Worm (Caenorhabditis elegans) whole organism, L1 larva: Measurements from ENCODE around the gene H40L08.8.

ENCODE experiments used
- C04F5.9 ChIP-seq: sonication (generic microtip); optimal IDR thresholded peaks from 2 replicates; lab custom pipeline; 2016; ENCODE audit warnings: missing genetic modification characterization, missing compliant biosample characterization
- C34B4.2 ChIP-seq: sonication (generic microtip); optimal IDR thresholded peaks from 2 replicates; lab custom pipeline; 2017; ENCODE audit warnings: mild to moderate bottlenecking, missing genetic modification characterization, missing compliant biosample characterization
- F16B12.6 ChIP-seq: fragments of 150-350 bp; optimal IDR thresholded peaks from 2 replicates; lab custom pipeline; 2014; ENCODE audit warnings: missing biosample characterization, missing genetic modification characterization
- Y116A8C.19 ChIP-seq: sonication (generic microtip); optimal IDR thresholded peaks from 2 replicates; lab custom pipeline; 2016; ENCODE audit warnings: missing compliant biosample characterization, missing genetic modification characterization, borderline replicate concordance
- alr-1 ChIP-seq: fragments of 200-800 bp; sonication (Bioruptor generic); optimal IDR thresholded peaks from 2 replicates; lab custom pipeline; 2018; ENCODE audit warnings: borderline replicate concordance, mild to moderate bottlenecking, missing genetic modification characterization, missing compliant biosample characterization
- ceh-90 ChIP-seq: sonication (generic microtip); optimal IDR thresholded peaks from 2 replicates; lab custom pipeline; 2016; ENCODE audit warnings: missing genetic modification characterization, missing compliant biosample characterization
- efl-1 ChIP-seq, 4 experiments: fragments of 150-350 bp; optimal IDR thresholded peaks in 3 of 4; peaks in 1 of 4; 1 replicate in 1 of 4; 2 replicates in 3 of 4; lab custom pipeline; 2014; ENCODE audit warnings: missing biosample characterization in 2 of 4, missing genetic modification characterization in 2 of 4, missing genetic modification reagents in 2 of 4
- efl-3 ChIP-seq: fragments of 200-800 bp; sonication (Bioruptor generic); optimal IDR thresholded peaks from 2 replicates; lab custom pipeline; 2018; ENCODE audit warnings: mild to moderate bottlenecking, missing genetic modification characterization, missing compliant biosample characterization
- egl-13 ChIP-seq: sonication (generic microtip); optimal IDR thresholded peaks from 2 replicates; lab custom pipeline; 2016; ENCODE audit warnings: missing genotype, missing genetic modification reagents, missing genetic modification characterization, missing compliant biosample characterization
- egl-27 ChIP-seq, 2 experiments: fragments of 150-350 bp in 1 of 2; sonication (generic microtip); optimal IDR thresholded peaks; 3 replicates each; lab custom pipeline; 2017 to 2018; ENCODE audit warnings: missing biosample characterization in 2 of 2, missing genetic modification characterization in 2 of 2, missing genetic modification reagents in 2 of 2
- fkh-4 ChIP-seq: sonication (generic microtip); optimal IDR thresholded peaks from 2 replicates; lab custom pipeline; 2016; ENCODE audit warnings: missing compliant biosample characterization, missing genetic modification characterization, borderline replicate concordance
- grh-1 ChIP-seq: fragments of 200-800 bp; sonication (Bioruptor generic); IDR thresholded peaks from 2 replicates; pipeline ENCODE4 v1.3.6; 2022; ENCODE audit warnings: missing genetic modification reagents, missing genetic modification characterization, missing compliant biosample characterization
- hlh-17 ChIP-seq: fragments of 200-800 bp; sonication (Bioruptor generic); optimal IDR thresholded peaks from 2 replicates; lab custom pipeline; 2018; ENCODE audit warnings: missing genetic modification characterization, mild to moderate bottlenecking, missing compliant biosample characterization, moderate library complexity, borderline replicate concordance
- hpl-2 ChIP-seq: fragments of 150-350 bp; optimal IDR thresholded peaks from 2 replicates; lab custom pipeline; 2014; ENCODE audit warnings: missing biosample characterization, missing genetic modification reagents, missing genetic modification characterization
- isw-1 ChIP-seq: fragments of 200-800 bp; sonication (Bioruptor generic); IDR thresholded peaks from 2 replicates; pipeline ENCODE4 v1.3.6; 2022; ENCODE audit warnings: missing genetic modification characterization, missing compliant biosample characterization
- lin-35 ChIP-seq, 2 experiments: fragments of 150-350 bp; optimal IDR thresholded peaks; 2 replicates each; lab custom pipeline; 2014; ENCODE audit warnings: missing biosample characterization in 2 of 2, missing genetic modification characterization in 2 of 2, missing genetic modification reagents in 2 of 2
- lin-39 ChIP-seq: fragments of 150-350 bp; optimal IDR thresholded peaks from 2 replicates; lab custom pipeline; 2014; ENCODE audit warnings: missing biosample characterization, missing genetic modification reagents, missing genetic modification characterization
- lsy-2 ChIP-seq, 2 experiments: fragments of 150-350 bp; optimal IDR thresholded peaks; 2 replicates each; lab custom pipeline; 2014; ENCODE audit warnings: missing biosample characterization in 2 of 2, missing genetic modification characterization in 2 of 2
- mab-9 ChIP-seq: fragments of 200-800 bp; sonication (Bioruptor generic); IDR thresholded peaks from 2 replicates; pipeline ENCODE4 v1.3.6; 2022; ENCODE audit warnings: missing genetic modification reagents, missing genetic modification characterization, missing compliant biosample characterization
- mef-2 ChIP-seq: fragments of 150-350 bp; optimal IDR thresholded peaks from 2 replicates; lab custom pipeline; 2014; ENCODE audit warnings: missing biosample characterization, missing genetic modification characterization
- mep-1 ChIP-seq: fragments of 150-350 bp; optimal IDR thresholded peaks from 2 replicates; lab custom pipeline; 2014; ENCODE audit warnings: missing biosample characterization, missing genetic modification characterization
- nhr-12 ChIP-seq: sonication (generic microtip); optimal IDR thresholded peaks from 2 replicates; lab custom pipeline; 2017; ENCODE audit warnings: missing biosample characterization, missing genetic modification characterization
- nhr-19 ChIP-seq: fragments of 200-800 bp; sonication (Bioruptor generic); conservative IDR thresholded peaks from 2 replicates; pipeline ENCODE4 v1.3.6; 2022; ENCODE audit warnings: missing genetic modification characterization, missing compliant biosample characterization
- nhr-20 ChIP-seq: sonication (generic microtip); optimal IDR thresholded peaks from 2 replicates; lab custom pipeline; 2016; ENCODE audit warnings: mild to moderate bottlenecking, missing genetic modification characterization, missing compliant biosample characterization
- nhr-76 ChIP-seq: sonication (generic microtip); optimal IDR thresholded peaks from 2 replicates; lab custom pipeline; 2017; ENCODE audit warnings: missing biosample characterization, missing genetic modification characterization
- nhr-77 ChIP-seq: fragments of 150-350 bp; optimal IDR thresholded peaks from 2 replicates; lab custom pipeline; 2014; ENCODE audit warnings: missing biosample characterization, missing genetic modification characterization
- nhr-90 ChIP-seq: sonication (generic microtip); optimal IDR thresholded peaks from 2 replicates; lab custom pipeline; 2016; ENCODE audit warnings: mild to moderate bottlenecking, missing genetic modification characterization, missing compliant biosample characterization; ENCODE audit not compliant: poor library complexity
- pag-3 ChIP-seq: sonication (generic microtip); optimal IDR thresholded peaks from 2 replicates; lab custom pipeline; 2017; ENCODE audit warnings: missing genetic modification characterization, mild to moderate bottlenecking, missing compliant biosample characterization, antibody characterized with exemption, borderline replicate concordance; ENCODE audit not compliant: insufficient read depth
- pax-3 ChIP-seq: fragments of 200-800 bp; sonication (Bioruptor generic); optimal IDR thresholded peaks from 2 replicates; lab custom pipeline; 2018; ENCODE audit warnings: mild to moderate bottlenecking, missing genetic modification characterization, moderate library complexity, missing compliant biosample characterization
- snpc-4 ChIP-seq: fragments of 150-350 bp; optimal IDR thresholded peaks from 2 replicates; lab custom pipeline; 2014; ENCODE audit warnings: missing biosample characterization, missing genetic modification characterization
- snu-23 ChIP-seq: sonication (generic microtip); optimal IDR thresholded peaks from 2 replicates; lab custom pipeline; 2016; ENCODE audit warnings: missing genetic modification characterization, missing compliant biosample characterization
- tbx-2 ChIP-seq: sonication (generic microtip); optimal IDR thresholded peaks from 2 replicates; lab custom pipeline; 2016; ENCODE audit warnings: missing genetic modification characterization, missing compliant biosample characterization
- unc-130 ChIP-seq: fragments of 150-350 bp; optimal IDR thresholded peaks from 2 replicates; lab custom pipeline; 2017; ENCODE audit warnings: missing biosample characterization, missing genetic modification characterization, inconsistent platforms
- unc-30 ChIP-seq: sonication (generic microtip); optimal IDR thresholded peaks from 2 replicates; lab custom pipeline; 2017; ENCODE audit warnings: missing biosample characterization, missing genetic modification characterization
- unc-62 ChIP-seq: fragments of 150-350 bp; optimal IDR thresholded peaks from 2 replicates; lab custom pipeline; 2014; ENCODE audit warnings: missing biosample characterization, missing genetic modification reagents, missing genetic modification characterization
- vab-15 ChIP-seq: sonication (generic microtip); optimal IDR thresholded peaks from 2 replicates; lab custom pipeline; 2017; ENCODE audit warnings: missing genotype, mild to moderate bottlenecking, missing genetic modification characterization, missing compliant biosample characterization
- zip-4 ChIP-seq: fragments of 200-800 bp; sonication (Bioruptor generic); optimal IDR thresholded peaks from 2 replicates; lab custom pipeline; 2018; ENCODE audit warnings: mild to moderate bottlenecking, missing genetic modification characterization, moderate library complexity, missing compliant biosample characterization

Gene H40L08.8

DNA sequence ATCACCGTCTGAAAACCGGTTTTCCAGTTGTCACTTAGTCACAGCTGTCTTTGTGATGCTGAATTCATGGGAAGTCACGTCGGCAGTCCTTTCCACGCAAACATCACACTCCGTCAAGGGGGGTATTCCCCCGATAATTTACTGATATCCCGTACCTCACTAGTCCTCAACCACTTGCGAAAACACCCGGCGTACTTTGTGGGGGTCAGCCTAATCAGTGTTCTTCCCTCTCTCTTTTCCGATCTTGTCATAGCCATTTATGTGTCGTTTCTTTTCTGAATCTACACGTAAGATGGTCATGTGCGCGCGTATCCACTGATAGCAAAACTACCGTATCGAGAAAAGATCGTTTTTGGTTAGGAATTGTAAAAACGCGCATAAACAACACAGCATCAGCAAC is 2.0 kb upstream of the H40L08.8 start (continued):
- TF ChIP-seq fkh-4 (tag; lab: Kevin White, UChicago) (no peak), lin-39 (tag; lab: Kevin White, UChicago) (no peak), alr-1 (tag; lab: Kevin White, UChicago) (no peak), hpl-2 (GFP tag; lab: Kevin White, UChicago) (no peak), egl-27 (tag; optimal IDR thresholded peaks at IDR 0.05; lab: Kevin White, UChicago) (no peak), isw-1 (GFP tag; lab: Robert Waterston, UW) (no peak), snu-23 (GFP tag; lab: Kevin White, UChicago) (peak; percentile 56), nhr-77 (tag; lab: Kevin White, UChicago) (no peak), unc-62 (no peak), pag-3 (no peak), unc-30 (tag; lab: Kevin White, UChicago) (no peak), zip-4 (no peak), hlh-17 (no peak), tbx-2 (tag; lab: Kevin White, UChicago) (peak; percentile 40), mef-2 (no peak), egl-13 (no peak), nhr-90 (tag; lab: Kevin White, UChicago) (peak; percentile 38), ceh-90 (tag; lab: Kevin White, UChicago) (no peak), F16B12.6 (tag; lab: Kevin White, UChicago) (no peak), pax-3 (tag; lab: Kevin White, UChicago) (no peak), C34B4.2 (tag; lab: Kevin White, UChicago) (no peak), mab-9 (GFP tag; lab: Robert Waterston, UW) (no peak), nhr-19 (GFP tag; lab: Robert Waterston, UW) (peak; percentile 60), efl-3 (no peak), nhr-12 (tag; lab: Kevin White, UChicago) (no peak), mep-1 (no peak), snpc-4 (tag; lab: Kevin White, UChicago) (no peak), grh-1 (GFP tag; lab: Robert Waterston, UW) (peak; percentile 78), efl-1 (optimal IDR thresholded peaks at IDR 0.05; lab: Kevin White, UChicago) (no peak), efl-1 (GFP tag; optimal IDR thresholded peaks at IDR 0.05 in 1 of 2; lab: Kevin White, UChicago) (no peak), vab-15 (tag; lab: Kevin White, UChicago) (no peak), nhr-76 (tag; lab: Kevin White, UChicago) (no peak)

DNA sequence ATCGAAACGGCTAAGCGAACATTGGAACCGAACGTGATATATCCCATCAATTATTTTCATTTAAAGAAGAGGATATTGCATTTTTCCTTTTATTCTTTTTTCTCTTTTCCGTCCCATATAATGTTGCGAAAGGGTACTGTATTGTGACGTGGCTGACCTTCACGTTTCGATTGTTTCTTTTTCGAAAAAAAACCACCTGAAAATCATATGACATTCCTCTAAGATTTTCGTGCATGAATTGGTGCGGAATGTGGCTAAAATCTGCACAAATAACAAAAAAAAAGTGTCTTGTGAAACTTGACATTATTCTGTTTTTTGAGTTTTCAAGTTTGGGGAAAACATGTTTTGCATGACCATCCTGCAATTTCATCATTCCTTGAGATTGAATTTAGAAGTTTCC is 843 bp upstream of the H40L08.8 start:
- no peak for TF ChIP-seq C04F5.9 (tag; lab: Kevin White, UChicago)
- no peak for TF ChIP-seq nhr-20 (tag; lab: Kevin White, UChicago)
- TF ChIP-seq nhr-90 (tag; lab: Kevin White, UChicago): no peak
- no peak for TF ChIP-seq lsy-2 (tag; optimal IDR thresholded peaks at IDR 0.05; lab: Kevin White, UChicago)
- TF ChIP-seq Y116A8C.19 (tag; lab: Kevin White, UChicago): no peak
- no peak for TF ChIP-seq unc-130 (tag; lab: Kevin White, UChicago)

DNA sequence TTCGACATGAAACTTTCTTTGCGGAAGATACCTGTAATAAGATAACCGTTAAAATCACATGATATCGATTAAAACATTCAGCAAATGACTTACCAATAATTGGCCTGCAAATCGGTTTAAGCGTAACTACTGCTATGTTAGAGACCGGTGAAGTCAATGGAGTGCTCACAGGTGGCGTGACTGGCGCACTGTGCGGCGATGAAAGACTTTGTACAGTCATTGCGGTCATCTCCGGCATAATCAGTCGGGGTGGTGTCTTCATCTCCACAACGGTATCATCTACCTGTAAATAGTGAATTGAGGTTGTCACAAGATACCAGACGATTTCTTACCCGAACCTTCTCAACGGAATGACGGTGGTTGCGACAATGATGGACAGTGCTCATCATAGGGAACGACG is 524 bp downstream of the H40L08.8 start:
- peak in 1 of 2 experiments; percentile 22 for TF ChIP-seq lin-35 (GFP tag; optimal IDR thresholded peaks at IDR 0.05; lab: Kevin White, UChicago)
- TF ChIP-seq nhr-90 (tag; lab: Kevin White, UChicago): no peak
